Worm (Caenorhabditis elegans) whole organism, L2 larva: ENCODE results near the gene srd-48.

ENCODE experiments used
- C34F6.9 ChIP-seq: fragments of 150-350 bp; optimal IDR thresholded peaks from 2 replicates; lab custom pipeline; 2014; ENCODE audit warnings: missing biosample characterization, missing genetic modification characterization
- F13H6.1 ChIP-seq: sonication (generic microtip); optimal IDR thresholded peaks from 2 replicates; lab custom pipeline; 2016; ENCODE audit warnings: missing genetic modification characterization, missing compliant biosample characterization
- R02D3.7 ChIP-seq: fragments of 150-350 bp; optimal IDR thresholded peaks from 2 replicates; lab custom pipeline; 2014; ENCODE audit warnings: missing biosample characterization, missing genetic modification characterization
- Y55F3AM.14 ChIP-seq: fragments of 200-800 bp; sonication (Bioruptor generic); optimal IDR thresholded peaks from 2 replicates; lab custom pipeline; 2018; ENCODE audit warnings: mild to moderate bottlenecking, missing genetic modification characterization, missing compliant biosample characterization
- ZK546.5 ChIP-seq: sonication (generic microtip); optimal IDR thresholded peaks from 2 replicates; lab custom pipeline; 2017; ENCODE audit warnings: missing biosample characterization, missing genetic modification characterization
- alr-1 ChIP-seq: fragments of 150-350 bp; optimal IDR thresholded peaks from 2 replicates; lab custom pipeline; 2014; ENCODE audit warnings: missing biosample characterization, missing genetic modification characterization
- aly-2 ChIP-seq: fragments of 150-350 bp; optimal IDR thresholded peaks from 2 replicates; lab custom pipeline; 2014; ENCODE audit warnings: missing biosample characterization, missing genetic modification characterization
- ama-1 ChIP-seq: fragments of 150-350 bp; optimal IDR thresholded peaks from 2 replicates; lab custom pipeline; 2018; ENCODE audit warnings: inconsistent platforms
- blmp-1 ChIP-seq: sonication (generic microtip); optimal IDR thresholded peaks from 2 replicates; lab custom pipeline; 2017; ENCODE audit warnings: missing genetic modification characterization, mild to moderate bottlenecking, missing compliant biosample characterization, antibody characterized with exemption, moderate library complexity; ENCODE audit not compliant: insufficient read depth
- ceh-16 ChIP-seq: fragments of 150-350 bp; optimal IDR thresholded peaks from 2 replicates; lab custom pipeline; 2014; ENCODE audit warnings: missing biosample characterization, missing genetic modification characterization
- ceh-82 ChIP-seq: fragments of 150-350 bp; optimal IDR thresholded peaks from 2 replicates; lab custom pipeline; 2014; ENCODE audit warnings: missing biosample characterization, missing genetic modification characterization
- crh-2 ChIP-seq: sonication (generic microtip); optimal IDR thresholded peaks from 2 replicates; lab custom pipeline; 2017; ENCODE audit warnings: missing biosample characterization, missing genetic modification characterization
- dmd-4 ChIP-seq: sonication (generic microtip); optimal IDR thresholded peaks from 2 replicates; lab custom pipeline; 2017; ENCODE audit warnings: missing biosample characterization, missing genetic modification characterization
- egl-27 ChIP-seq: sonication (generic microtip); optimal IDR thresholded peaks from 3 replicates; lab custom pipeline; 2017; ENCODE audit warnings: missing biosample characterization, missing genetic modification reagents, missing genetic modification characterization
- elt-1 ChIP-seq: fragments of 150-350 bp; optimal IDR thresholded peaks from 2 replicates; lab custom pipeline; 2014; ENCODE audit warnings: missing biosample characterization, missing genetic modification characterization
- elt-3 ChIP-seq: sonication (generic microtip); optimal IDR thresholded peaks from 2 replicates; lab custom pipeline; 2017; ENCODE audit warnings: missing biosample characterization, missing genetic modification characterization
- fos-1 ChIP-seq: fragments of 150-350 bp; optimal IDR thresholded peaks from 2 replicates; lab custom pipeline; 2014; ENCODE audit warnings: missing biosample characterization, missing genetic modification characterization
- gmeb-1 ChIP-seq: fragments of 150-350 bp; optimal IDR thresholded peaks from 2 replicates; lab custom pipeline; 2014; ENCODE audit warnings: missing biosample characterization, missing genetic modification characterization
- lin-11 ChIP-seq: fragments of 150-350 bp; sonication (generic microtip); optimal IDR thresholded peaks from 2 replicates; lab custom pipeline; 2014; ENCODE audit warnings: missing biosample characterization, missing genetic modification characterization, inconsistent platforms, mixed read lengths
- lin-13 ChIP-seq: fragments of 150-350 bp; optimal IDR thresholded peaks from 2 replicates; lab custom pipeline; 2014; ENCODE audit warnings: missing biosample characterization, missing genetic modification reagents, missing genetic modification characterization
- lin-39 ChIP-seq: fragments of 150-350 bp; optimal IDR thresholded peaks from 2 replicates; lab custom pipeline; 2014; ENCODE audit warnings: missing biosample characterization, missing genetic modification reagents, missing genetic modification characterization
- lsy-2 ChIP-seq, 2 experiments: fragments of 150-350 bp in 1 of 2; sonication (generic microtip) in 1 of 2; optimal IDR thresholded peaks; 2 replicates each; lab custom pipeline; 2014 to 2017; ENCODE audit warnings: missing biosample characterization in 2 of 2, missing genetic modification characterization in 2 of 2
- mab-5 ChIP-seq: fragments of 150-350 bp; optimal IDR thresholded peaks from 2 replicates; lab custom pipeline; 2014; ENCODE audit warnings: missing biosample characterization, missing genetic modification characterization
- mbf-1 ChIP-seq: sonication (generic microtip); optimal IDR thresholded peaks from 2 replicates; lab custom pipeline; 2017; ENCODE audit warnings: missing biosample characterization, missing genetic modification characterization
- mdl-1 ChIP-seq, 2 experiments: fragments of 150-350 bp in 1 of 2; sonication (generic microtip) in 1 of 2; optimal IDR thresholded peaks; 2 replicates each; lab custom pipeline; 2017; ENCODE audit warnings: missing biosample characterization in 2 of 2, missing genetic modification characterization in 2 of 2
- nhr-10 ChIP-seq: sonication (generic microtip); optimal IDR thresholded peaks from 2 replicates; lab custom pipeline; 2017; ENCODE audit warnings: missing biosample characterization, missing genetic modification characterization
- nhr-11 ChIP-seq: fragments of 150-350 bp; optimal IDR thresholded peaks from 2 replicates; lab custom pipeline; 2014; ENCODE audit warnings: missing biosample characterization, missing genetic modification characterization
- nhr-12 ChIP-seq: fragments of 150-350 bp; optimal IDR thresholded peaks from 2 replicates; lab custom pipeline; 2014; ENCODE audit warnings: missing biosample characterization, missing genetic modification characterization
- nhr-129 ChIP-seq: fragments of 150-350 bp; optimal IDR thresholded peaks from 2 replicates; lab custom pipeline; 2014; ENCODE audit warnings: missing biosample characterization, missing genetic modification characterization
- nhr-21 ChIP-seq: fragments of 150-350 bp; optimal IDR thresholded peaks from 2 replicates; lab custom pipeline; 2014; ENCODE audit warnings: missing biosample characterization, missing genetic modification characterization
- nhr-23 ChIP-seq: fragments of 150-350 bp; optimal IDR thresholded peaks from 2 replicates; lab custom pipeline; 2014; ENCODE audit warnings: missing biosample characterization, missing genetic modification reagents, missing genetic modification characterization
- nhr-237 ChIP-seq: fragments of 150-350 bp; optimal IDR thresholded peaks from 2 replicates; lab custom pipeline; 2014; ENCODE audit warnings: missing biosample characterization, missing genetic modification characterization
- nhr-25 ChIP-seq: fragments of 150-350 bp; sonication (generic microtip); optimal IDR thresholded peaks from 3 replicates; lab custom pipeline; 2014; ENCODE audit warnings: missing biosample characterization, missing genetic modification characterization
- nhr-6 ChIP-seq: fragments of 150-350 bp; optimal IDR thresholded peaks from 2 replicates; lab custom pipeline; 2014; ENCODE audit warnings: missing biosample characterization, missing genetic modification characterization
- nhr-77 ChIP-seq: fragments of 150-350 bp; optimal IDR thresholded peaks from 2 replicates; lab custom pipeline; 2014; ENCODE audit warnings: missing biosample characterization, missing genetic modification characterization
- peb-1 ChIP-seq: fragments of 150-350 bp; optimal IDR thresholded peaks from 2 replicates; lab custom pipeline; 2014; ENCODE audit warnings: missing biosample characterization, missing genetic modification characterization
- sem-4 ChIP-seq: fragments of 150-350 bp; optimal IDR thresholded peaks from 2 replicates; lab custom pipeline; 2014; ENCODE audit warnings: missing biosample characterization, missing genetic modification reagents, missing genetic modification characterization
- skn-1 ChIP-seq: sonication (generic microtip); optimal IDR thresholded peaks from 2 replicates; lab custom pipeline; 2017; ENCODE audit warnings: missing biosample characterization, missing genetic modification characterization
- sma-3 ChIP-seq: sonication (generic microtip); optimal IDR thresholded peaks from 2 replicates; lab custom pipeline; 2016; ENCODE audit warnings: missing genetic modification reagents, missing genetic modification characterization, missing compliant biosample characterization
- sma-9 ChIP-seq, 2 experiments: fragments of 150-350 bp in 1 of 2; sonication (generic microtip) in 1 of 2; optimal IDR thresholded peaks; 2 replicates each; lab custom pipeline; 2014 to 2016; ENCODE audit warnings: missing genetic modification characterization in 2 of 2, mild to moderate bottlenecking in 1 of 2, missing biosample characterization in 1 of 2, missing compliant biosample characterization in 1 of 2, missing genetic modification reagents in 1 of 2, moderate library complexity in 1 of 2
- snpc-4 ChIP-seq: fragments of 150-350 bp; optimal IDR thresholded peaks from 2 replicates; lab custom pipeline; 2014; ENCODE audit warnings: missing biosample characterization, missing genetic modification characterization
- unc-39 ChIP-seq: fragments of 150-350 bp; optimal IDR thresholded peaks from 2 replicates; lab custom pipeline; 2014; ENCODE audit warnings: missing biosample characterization, missing genetic modification characterization
- unc-55 ChIP-seq: fragments of 150-350 bp; sonication (generic microtip); optimal IDR thresholded peaks from 3 replicates; lab custom pipeline; 2014; ENCODE audit warnings: missing biosample characterization, missing genetic modification reagents, missing genetic modification characterization
- unc-62 ChIP-seq: fragments of 150-350 bp; optimal IDR thresholded peaks from 2 replicates; lab custom pipeline; 2014; ENCODE audit warnings: missing biosample characterization, missing genetic modification reagents, missing genetic modification characterization
- zag-1 ChIP-seq: fragments of 150-350 bp; optimal IDR thresholded peaks from 2 replicates; lab custom pipeline; 2014; ENCODE audit warnings: missing biosample characterization, missing genetic modification characterization
- ztf-1 ChIP-seq: fragments of 200-800 bp; sonication (Bioruptor generic); conservative IDR thresholded peaks from 2 replicates; pipeline ENCODE4 v1.3.6; 2022; ENCODE audit warnings: missing genetic modification characterization, missing compliant biosample characterization
- ztf-11 ChIP-seq: sonication (generic microtip); optimal IDR thresholded peaks from 2 replicates; lab custom pipeline; 2017; ENCODE audit warnings: missing biosample characterization, missing genetic modification characterization
- ztf-4 ChIP-seq: fragments of 150-350 bp; optimal IDR thresholded peaks from 2 replicates; lab custom pipeline; 2014; ENCODE audit warnings: missing biosample characterization, missing genetic modification characterization

Gene srd-48

ce11 chrX:12347822-12348221, 11.9 kb downstream of the srd-48 start:
- no peak for TF ChIP-seq alr-1 (tag; lab: Kevin White, UChicago)
- no peak for TF ChIP-seq unc-55
- TF ChIP-seq C34F6.9 (tag; lab: Kevin White, UChicago) = peak; percentile 13
- TF ChIP-seq mab-5 (tag; lab: Kevin White, UChicago) = no peak
- no peak for TF ChIP-seq zag-1
- TF ChIP-seq blmp-1 = no peak
- TF ChIP-seq ztf-1 (GFP tag; lab: Robert Waterston, UW) = no peak
- no peak for TF ChIP-seq lin-39
- TF ChIP-seq ztf-4 = no peak
- peak; percentile 35 for TF ChIP-seq crh-2
- peak; percentile 55 for TF ChIP-seq sma-9 (GFP tag; optimal IDR thresholded peaks at IDR 0.05; lab: Kevin White, UChicago)
- TF ChIP-seq sma-9 (tag; optimal IDR thresholded peaks at IDR 0.05; lab: Kevin White, UChicago) = no peak
- TF ChIP-seq sem-4 (tag; lab: Kevin White, UChicago) = no peak
- TF ChIP-seq egl-27 (tag; lab: Kevin White, UChicago) = peak; percentile 19
- TF ChIP-seq F13H6.1 (tag; lab: Kevin White, UChicago) = no peak
- TF ChIP-seq nhr-6 (tag; lab: Kevin White, UChicago) = no peak
- TF ChIP-seq lin-13 (GFP tag; lab: Kevin White, UChicago) = no peak
- TF ChIP-seq ceh-82 = no peak
- TF ChIP-seq nhr-25 (tag; lab: Kevin White, UChicago) = no peak
- TF ChIP-seq mdl-1 (tag; optimal IDR thresholded peaks at IDR 0.05; lab: Kevin White, UChicago) = no peak
- no peak for TF ChIP-seq skn-1
- peak; percentile 21 for TF ChIP-seq fos-1 (tag; lab: Kevin White, UChicago)
- TF ChIP-seq lin-11 (tag; lab: Kevin White, UChicago) = no peak
- TF ChIP-seq nhr-23 = no peak
- no peak for TF ChIP-seq dmd-4 (tag; lab: Kevin White, UChicago)
- no peak for TF ChIP-seq ceh-16
- TF ChIP-seq snpc-4 = no peak
- no peak for TF ChIP-seq elt-3 (tag; lab: Kevin White, UChicago)
- TF ChIP-seq R02D3.7 (tag; lab: Kevin White, UChicago) = no peak
- TF ChIP-seq nhr-21 (tag; lab: Kevin White, UChicago) = peak; percentile 31
- no peak for TF ChIP-seq gmeb-1
- no peak for TF ChIP-seq unc-62 (GFP tag; lab: Kevin White, UChicago)
- no peak for TF ChIP-seq unc-39 (tag; lab: Kevin White, UChicago)
- TF ChIP-seq Y55F3AM.14 (GFP tag; lab: Kevin White, UChicago) = no peak
- no peak for TF ChIP-seq ztf-11 (tag; lab: Kevin White, UChicago)
- no peak for TF ChIP-seq nhr-10
- TF ChIP-seq ZK546.5 (tag; lab: Kevin White, UChicago) = no peak
- TF ChIP-seq peb-1 = no peak
- no peak for TF ChIP-seq mbf-1 (tag; lab: Kevin White, UChicago)
- TF ChIP-seq sma-3 (GFP tag; lab: Kevin White, UChicago) = peak; percentile 34
- TF ChIP-seq ama-1 = no peak
- no peak for TF ChIP-seq nhr-12 (tag; lab: Kevin White, UChicago)
- no peak for TF ChIP-seq aly-2 (tag; lab: Kevin White, UChicago)
- no peak for TF ChIP-seq lsy-2 (tag; optimal IDR thresholded peaks at IDR 0.05; lab: Kevin White, UChicago)
- TF ChIP-seq nhr-11 (tag; lab: Kevin White, UChicago) = no peak
- no peak for TF ChIP-seq nhr-77
- TF ChIP-seq nhr-237 (tag; lab: Kevin White, UChicago) = no peak
- peak; percentile 61 for TF ChIP-seq nhr-129 (tag; lab: Kevin White, UChicago)
- TF ChIP-seq elt-1 (tag; lab: Kevin White, UChicago) = no peak
